Fruit fly (Drosophila melanogaster): Measurements from ENCODE around the gene if.
A peak's percentile ranks its signal among the peaks of the same experiment; 100 is the strongest.

Gene if

DNA sequence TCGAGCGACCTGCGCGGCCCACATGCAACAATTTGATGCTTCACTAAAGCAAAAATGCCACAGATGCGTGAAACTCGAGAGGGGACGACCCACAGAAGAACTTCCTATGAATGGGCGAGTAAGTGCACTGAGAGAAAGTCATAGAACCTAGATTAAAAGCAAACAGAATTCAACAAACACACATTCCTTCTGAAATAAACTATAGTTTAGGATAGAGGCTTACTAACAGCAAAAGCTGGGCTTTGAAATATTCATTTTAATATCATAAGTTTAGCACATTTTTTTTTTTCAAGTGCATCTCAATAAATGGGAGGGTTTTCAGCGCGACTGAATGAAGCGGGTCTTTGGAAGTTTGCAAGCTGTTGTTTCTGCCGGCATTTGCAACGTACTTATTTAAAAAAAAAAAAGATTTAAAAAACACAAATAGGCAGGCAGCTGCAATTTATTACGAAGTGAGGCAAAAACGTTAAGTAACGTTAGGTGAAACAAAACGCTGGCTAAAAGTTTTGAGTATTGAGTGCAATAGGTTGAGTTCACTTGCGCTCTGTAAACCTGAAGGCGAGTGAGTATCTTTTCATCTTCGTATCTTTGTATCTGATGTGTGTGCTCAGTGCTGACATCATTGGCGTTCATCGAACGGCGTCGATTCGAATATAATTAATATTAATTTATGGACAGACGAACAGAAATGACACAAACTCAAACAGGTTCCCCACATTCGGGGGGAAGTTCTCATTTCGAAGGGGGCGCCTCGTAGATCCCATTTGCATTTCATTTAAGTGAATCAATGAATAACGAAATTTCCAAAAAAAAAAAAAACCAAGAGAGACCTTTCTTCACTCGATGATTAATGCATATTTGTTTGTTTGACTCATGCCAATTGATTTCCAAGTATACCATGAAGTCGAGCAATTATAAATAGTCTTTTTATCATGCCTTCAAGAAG is 10.1 kb downstream of the if start:
- TF ChIP-seq CG14711 (tag; optimal IDR thresholded peaks at IDR 0.05) = peak; percentile 9
- no peak for TF ChIP-seq bab1 (GFP tag; optimal IDR thresholded peaks at IDR 0.05)

dm6 chrX:16768770-16769169 is 14.5 kb downstream of the if start:
- TF ChIP-seq Crg-1 (GFP tag; optimal IDR thresholded peaks at IDR 0.05) (no peak), pad (GFP tag; optimal IDR thresholded peaks at IDR 0.05) (no peak), bab1 (GFP tag; optimal IDR thresholded peaks at IDR 0.05) (no peak), toe (GFP tag; optimal IDR thresholded peaks at IDR 0.05) (no peak), kay (GFP tag; ENCODE audit: borderline replicate concordance) (no peak), CG33017 (tag; optimal IDR thresholded peaks at IDR 0.05) (no peak), CG14711 (tag; optimal IDR thresholded peaks at IDR 0.05) (no peak), CG11617 (GFP tag; optimal IDR thresholded peaks at IDR 0.05) (no peak), tj (GFP tag; optimal IDR thresholded peaks at IDR 0.05) (no peak), ovo (GFP tag; optimal IDR thresholded peaks at IDR 0.05) (no peak), cnc (optimal IDR thresholded peaks at IDR 0.05) (no peak), cic (GFP tag; optimal IDR thresholded peaks at IDR 0.05) (no peak), CG7101 (tag; optimal IDR thresholded peaks at IDR 0.05) (no peak), Hr96 (GFP tag; optimal IDR thresholded peaks at IDR 0.05) (no peak), Mnt (GFP tag; optimal IDR thresholded peaks at IDR 0.05) (no peak), CG1620 (GFP tag; optimal IDR thresholded peaks at IDR 0.05) (no peak), CG5204 (GFP tag; optimal IDR thresholded peaks at IDR 0.05) (no peak), Clk (GFP tag; optimal IDR thresholded peaks at IDR 0.05) (no peak), CG7045 (GFP tag; optimal IDR thresholded peaks at IDR 0.05) (no peak)

dm6 chrX:16766868-16767431 is 16.3 kb downstream of the if start:
- no peak for TF ChIP-seq CG33017 (tag; optimal IDR thresholded peaks at IDR 0.05)
- no peak for TF ChIP-seq Hr96 (GFP tag; optimal IDR thresholded peaks at IDR 0.05)

dm6 chrX:16765809-16766208 is 17.4 kb downstream of the if start:
- TF ChIP-seq pad (GFP tag; optimal IDR thresholded peaks at IDR 0.05) = no peak
- no peak for TF ChIP-seq tj (GFP tag; optimal IDR thresholded peaks at IDR 0.05)
- TF ChIP-seq CG33017 (tag; optimal IDR thresholded peaks at IDR 0.05) = no peak
- no peak for TF ChIP-seq CG1620 (GFP tag; optimal IDR thresholded peaks at IDR 0.05)
- TF ChIP-seq CG7101 (tag; optimal IDR thresholded peaks at IDR 0.05) = no peak
- TF ChIP-seq CG12768 (GFP tag; optimal IDR thresholded peaks at IDR 0.05) = no peak

- TF ChIP-seq toe (GFP tag; optimal IDR thresholded peaks at IDR 0.05) = no peak
- no peak for TF ChIP-seq CG7101 (tag; optimal IDR thresholded peaks at IDR 0.05)
- no peak for TF ChIP-seq bab1 (GFP tag; optimal IDR thresholded peaks at IDR 0.05)
- no peak for TF ChIP-seq CG11617 (GFP tag; optimal IDR thresholded peaks at IDR 0.05)
- TF ChIP-seq Crg-1 (GFP tag; optimal IDR thresholded peaks at IDR 0.05) = no peak
- TF ChIP-seq Clk (GFP tag; optimal IDR thresholded peaks at IDR 0.05) = no peak
- no peak for TF ChIP-seq tj (GFP tag; optimal IDR thresholded peaks at IDR 0.05)
- TF ChIP-seq CG7045 (GFP tag; optimal IDR thresholded peaks at IDR 0.05) = no peak
- TF ChIP-seq kay (GFP tag; ENCODE audit: borderline replicate concordance) = no peak
- TF ChIP-seq ovo (GFP tag; optimal IDR thresholded peaks at IDR 0.05) = no peak
- TF ChIP-seq cnc (optimal IDR thresholded peaks at IDR 0.05) = no peak
- TF ChIP-seq cic (GFP tag; optimal IDR thresholded peaks at IDR 0.05) = no peak
- TF ChIP-seq CG12768 (GFP tag; optimal IDR thresholded peaks at IDR 0.05) = no peak
- no peak for TF ChIP-seq CG5204 (GFP tag; optimal IDR thresholded peaks at IDR 0.05)
- no peak for TF ChIP-seq CG14711 (tag; optimal IDR thresholded peaks at IDR 0.05)
- TF ChIP-seq CG1620 (GFP tag; optimal IDR thresholded peaks at IDR 0.05) = no peak
- no peak for TF ChIP-seq Hr96 (GFP tag; optimal IDR thresholded peaks at IDR 0.05)
- no peak for TF ChIP-seq pad (GFP tag; optimal IDR thresholded peaks at IDR 0.05)
- TF ChIP-seq Mnt (GFP tag; optimal IDR thresholded peaks at IDR 0.05) = no peak
- no peak for TF ChIP-seq CG33017 (tag; optimal IDR thresholded peaks at IDR 0.05)
Observed at dm6 chrX:16764955-16765354, 18.3 kb downstream of the if start.

DNA sequence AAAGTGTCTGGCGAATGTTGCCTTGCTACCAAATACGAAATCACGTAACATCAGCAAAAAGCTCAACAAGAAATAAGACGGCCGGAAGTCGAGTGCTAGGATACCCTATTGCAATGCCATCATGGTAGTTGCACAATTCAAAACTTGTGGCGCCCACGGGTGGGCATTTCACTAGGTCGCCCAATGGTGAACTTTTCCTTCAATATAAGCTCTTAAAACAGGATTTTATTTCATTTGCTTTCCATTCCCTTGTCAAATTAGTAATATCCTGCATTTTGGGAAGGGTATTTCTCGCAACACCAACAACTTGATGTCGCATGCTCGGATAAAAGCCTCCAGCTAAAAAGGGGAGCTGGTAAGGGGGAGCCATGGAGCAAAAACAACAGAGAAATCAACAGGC is 21.7 kb downstream of the if start:
- TF ChIP-seq kay (GFP tag; ENCODE audit: borderline replicate concordance) (no peak), tj (GFP tag; optimal IDR thresholded peaks at IDR 0.05) (no peak)

DNA sequence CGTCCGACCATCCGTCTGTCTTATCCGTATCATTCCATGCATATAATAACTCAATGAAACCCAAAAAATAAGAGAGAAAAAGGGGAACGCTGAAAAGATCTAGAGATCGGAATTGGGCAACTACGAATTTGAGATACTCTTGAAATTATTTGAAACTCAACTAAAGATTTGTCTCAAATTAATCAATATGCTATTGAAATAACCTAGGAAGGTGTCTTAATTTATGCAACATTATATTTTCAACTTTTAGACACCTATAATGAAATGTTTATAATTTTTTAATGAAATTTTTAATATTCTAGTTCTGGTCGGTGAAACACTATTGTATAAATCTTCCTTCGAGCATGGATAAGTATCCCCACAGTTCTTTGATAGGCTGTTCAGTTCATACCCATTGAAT is 22.7 kb downstream of the if start:
- no peak for TF ChIP-seq tj (GFP tag; optimal IDR thresholded peaks at IDR 0.05)
- TF ChIP-seq CG33017 (tag; optimal IDR thresholded peaks at IDR 0.05) = no peak
- no peak for TF ChIP-seq cic (GFP tag; optimal IDR thresholded peaks at IDR 0.05)
- no peak for TF ChIP-seq Mnt (GFP tag; optimal IDR thresholded peaks at IDR 0.05)
- no peak for TF ChIP-seq Hr96 (GFP tag; optimal IDR thresholded peaks at IDR 0.05)
- TF ChIP-seq ovo (GFP tag; optimal IDR thresholded peaks at IDR 0.05) = no peak
- no peak for TF ChIP-seq bab1 (GFP tag; optimal IDR thresholded peaks at IDR 0.05)
- no peak for TF ChIP-seq CG5204 (GFP tag; optimal IDR thresholded peaks at IDR 0.05)
- TF ChIP-seq CG7101 (tag; optimal IDR thresholded peaks at IDR 0.05) = no peak
- no peak for TF ChIP-seq Crg-1 (GFP tag; optimal IDR thresholded peaks at IDR 0.05)
- no peak for TF ChIP-seq CG7045 (GFP tag; optimal IDR thresholded peaks at IDR 0.05)
- TF ChIP-seq cnc (optimal IDR thresholded peaks at IDR 0.05) = no peak
- no peak for TF ChIP-seq CG11617 (GFP tag; optimal IDR thresholded peaks at IDR 0.05)
- no peak for TF ChIP-seq pad (GFP tag; optimal IDR thresholded peaks at IDR 0.05)
- no peak for TF ChIP-seq toe (GFP tag; optimal IDR thresholded peaks at IDR 0.05)
- no peak for TF ChIP-seq CG1620 (GFP tag; optimal IDR thresholded peaks at IDR 0.05)
- TF ChIP-seq Clk (GFP tag; optimal IDR thresholded peaks at IDR 0.05) = no peak
- TF ChIP-seq CG12768 (GFP tag; optimal IDR thresholded peaks at IDR 0.05) = no peak
- TF ChIP-seq kay (GFP tag; ENCODE audit: borderline replicate concordance) = no peak

Data from whole organism, adult.